Fruit fly (Drosophila melanogaster) whole organism: Measurements from ENCODE around the gene pix.

ENCODE experiments used
- CG8478 ChIP-seq: fragments of >200 bp; optimal IDR thresholded peaks from 2 replicates; lab custom pipeline; 2018; ENCODE audit warnings: inconsistent platforms
- Dll ChIP-seq: fragments of >200 bp; optimal IDR thresholded peaks from 2 replicates; lab custom pipeline; 2017
- EcR ChIP-seq, 2 experiments: fragments of >200 bp; optimal IDR thresholded peaks; 2 replicates each; lab custom pipeline; 2017; ENCODE audit warnings: missing biosample characterization in 2 of 2, missing genetic modification characterization in 2 of 2, missing genetic modification reagents in 2 of 2
- pan ChIP-seq: fragments of >200 bp; optimal IDR thresholded peaks from 2 replicates; lab custom pipeline; 2017
- psq ChIP-seq: fragments of >200 bp; optimal IDR thresholded peaks from 2 replicates; lab custom pipeline; 2017
- usp ChIP-seq: fragments of >200 bp; optimal IDR thresholded peaks from 2 replicates; lab custom pipeline; 2017; ENCODE audit warnings: missing biosample characterization, missing genetic modification characterization, mixed read lengths

pix gene

DNA sequence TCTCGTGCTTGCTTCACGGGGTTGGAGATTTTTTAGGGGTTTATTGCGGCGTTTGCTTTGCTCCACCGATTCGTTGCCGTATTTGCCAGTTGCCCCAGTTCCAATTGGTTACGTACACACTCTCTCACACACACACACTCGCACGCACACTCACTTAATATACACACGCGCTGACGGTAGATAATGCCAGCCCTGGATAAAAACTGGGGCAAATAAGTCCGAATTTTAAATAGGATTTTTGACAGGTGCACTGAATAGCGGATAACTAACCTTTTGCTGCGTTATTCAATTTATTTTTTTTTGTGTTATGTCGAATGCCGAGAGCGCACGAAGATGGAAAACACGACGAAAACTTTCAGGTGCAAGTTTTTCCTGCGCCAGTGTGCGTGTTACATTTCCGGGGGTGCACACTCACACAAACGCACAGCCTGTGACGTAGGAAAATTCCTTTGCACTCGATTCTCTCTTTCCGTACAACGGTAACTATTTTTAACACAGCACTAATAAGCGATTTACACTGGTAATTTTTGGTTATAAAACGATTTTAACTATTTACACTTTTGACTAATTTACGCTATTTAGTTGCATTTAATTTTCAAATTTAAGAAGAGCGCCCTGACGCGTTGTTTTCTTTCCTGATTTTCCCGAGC is 21.9 kb downstream of the pix start:
- TF ChIP-seq usp, result no peak
- TF ChIP-seq Dll (lab: Kevin White, UChicago), result no peak
- TF ChIP-seq EcR (GFP tag; optimal IDR thresholded peaks at IDR 0.05; lab: Kevin White, UChicago), result no peak
- no peak for TF ChIP-seq pan (lab: Kevin White, UChicago)
- TF ChIP-seq psq (lab: Kevin White, UChicago), result no peak
- TF ChIP-seq CG8478 (lab: Kevin White, UChicago), result no peak

DNA sequence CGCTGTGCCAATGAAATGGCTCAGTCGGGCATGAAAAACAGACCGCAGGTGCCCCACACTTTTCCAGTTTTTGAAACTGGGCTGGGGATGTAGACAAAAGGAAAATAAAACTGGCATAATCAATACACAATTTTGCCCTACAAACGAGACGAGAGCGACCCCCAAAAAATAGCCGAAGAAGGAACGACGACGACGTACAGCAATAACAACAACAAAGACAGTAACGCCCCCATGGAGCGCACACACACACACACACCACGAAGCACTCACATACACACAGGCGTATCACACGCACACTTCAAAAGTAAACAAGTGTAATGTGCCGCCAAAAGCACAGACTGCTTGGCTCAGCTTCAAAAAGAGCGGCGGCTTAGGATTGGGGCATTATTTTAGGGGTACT is 23.1 kb downstream of the pix start:
- TF ChIP-seq Dll (lab: Kevin White, UChicago) (no peak), psq (lab: Kevin White, UChicago) (no peak), usp (no peak), pan (lab: Kevin White, UChicago) (no peak)

DNA sequence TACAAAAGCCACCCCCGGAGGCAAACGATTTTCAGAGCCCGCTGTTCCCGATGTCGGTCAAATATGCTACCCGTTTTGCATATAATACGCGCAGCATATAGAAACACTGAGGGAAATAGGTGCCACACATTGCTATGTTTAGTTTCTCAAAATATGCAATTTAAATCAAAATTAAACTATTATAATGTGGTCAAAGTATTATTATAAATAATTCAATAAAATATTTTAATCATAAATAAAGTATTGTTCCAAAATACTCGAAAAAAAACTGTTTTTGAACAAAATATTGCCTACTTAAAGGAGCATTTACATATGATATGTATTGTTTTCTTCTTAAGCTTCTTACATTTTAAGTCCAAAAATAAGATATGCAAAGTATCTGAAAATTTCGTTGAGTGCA is 23.6 kb downstream of the pix start:
- TF ChIP-seq usp (no peak), Dll (lab: Kevin White, UChicago) (no peak), EcR (GFP tag; optimal IDR thresholded peaks at IDR 0.05; lab: Kevin White, UChicago) (no peak), psq (lab: Kevin White, UChicago) (no peak), pan (lab: Kevin White, UChicago) (no peak), CG8478 (lab: Kevin White, UChicago) (no peak)

DNA sequence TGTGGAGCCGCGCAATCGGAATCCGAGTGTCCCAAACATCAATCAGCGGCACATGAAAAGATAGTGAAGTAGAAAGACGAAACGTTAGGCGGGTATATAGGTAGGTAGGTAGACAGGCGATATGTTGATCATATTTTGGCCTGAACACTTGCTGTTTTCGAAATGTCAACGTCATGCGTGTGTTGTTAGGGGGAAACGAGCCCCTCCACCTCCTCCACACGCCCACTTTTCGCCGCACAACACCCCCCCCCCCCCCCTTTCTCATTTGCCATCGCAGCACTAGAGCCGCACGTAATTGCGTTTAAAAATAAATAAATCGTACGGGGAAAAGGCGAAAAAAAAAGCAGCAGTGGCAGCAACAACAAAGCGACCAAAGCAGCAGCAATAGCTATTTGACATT is 24.7 kb downstream of the pix start:
- TF ChIP-seq CG8478 (lab: Kevin White, UChicago), result no peak
- no peak for TF ChIP-seq Dll (lab: Kevin White, UChicago)
- TF ChIP-seq usp, result no peak
- TF ChIP-seq EcR (GFP tag; optimal IDR thresholded peaks at IDR 0.05; lab: Kevin White, UChicago), result no peak
- TF ChIP-seq pan (lab: Kevin White, UChicago), result no peak
- no peak for TF ChIP-seq psq (lab: Kevin White, UChicago)

DNA sequence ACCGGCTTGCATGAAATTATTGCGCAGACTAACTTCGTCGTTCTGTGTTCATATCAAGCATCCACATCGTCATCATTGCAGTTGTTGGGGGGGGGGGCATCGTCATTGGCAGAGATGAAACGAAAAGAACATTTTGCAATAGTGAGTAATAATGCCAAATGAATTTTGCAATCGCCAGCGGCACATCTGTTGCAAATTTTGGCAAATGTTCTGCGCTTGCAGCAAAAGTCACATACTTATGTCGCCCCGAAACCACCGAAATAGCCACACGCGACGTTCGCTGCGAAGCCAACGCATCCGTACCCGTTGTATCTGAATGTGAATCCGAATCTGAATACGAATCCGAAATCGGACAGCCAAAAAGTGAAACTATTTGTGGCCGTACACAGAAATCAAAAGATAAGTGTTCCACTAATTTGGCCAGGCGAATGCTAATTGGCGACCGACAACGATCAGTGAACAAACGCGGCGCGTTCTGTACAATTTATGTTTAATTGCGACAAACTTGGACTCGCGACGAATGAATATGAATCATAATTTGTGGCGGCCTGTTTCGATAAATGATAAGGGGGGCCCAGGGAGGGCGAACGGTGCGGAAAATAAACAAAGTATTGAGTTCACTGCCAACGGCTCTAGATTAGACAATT is 26.6 kb downstream of the pix start:
- no peak for TF ChIP-seq CG8478 (lab: Kevin White, UChicago)
- TF ChIP-seq usp, result no peak
- TF ChIP-seq EcR (GFP tag; optimal IDR thresholded peaks at IDR 0.05; lab: Kevin White, UChicago), result no peak
- no peak for TF ChIP-seq psq (lab: Kevin White, UChicago)
- no peak for TF ChIP-seq Dll (lab: Kevin White, UChicago)
- TF ChIP-seq pan (lab: Kevin White, UChicago), result no peak

DNA sequence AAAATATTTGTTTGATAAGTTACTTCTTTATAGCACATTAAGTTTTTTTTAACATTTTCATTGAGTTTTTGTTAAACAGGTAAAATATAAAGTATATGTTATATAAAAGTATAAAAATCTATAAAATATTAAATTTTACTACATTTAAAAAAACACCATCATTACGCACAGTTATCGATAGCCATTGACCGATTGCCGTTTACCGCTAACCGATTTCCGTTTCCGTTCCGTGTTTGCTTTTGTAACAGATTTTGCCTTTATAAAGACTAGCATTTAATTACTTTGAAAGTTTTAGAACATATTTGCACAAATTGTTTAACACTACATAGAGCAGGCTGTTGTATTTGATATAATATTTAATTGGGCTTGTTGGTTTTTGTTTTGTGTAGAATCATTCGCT is 34.9 kb downstream of the pix start:
- TF ChIP-seq psq (lab: Kevin White, UChicago), result no peak
- TF ChIP-seq Dll (lab: Kevin White, UChicago), result no peak
- TF ChIP-seq EcR (GFP tag; optimal IDR thresholded peaks at IDR 0.05; lab: Kevin White, UChicago), result no peak
- TF ChIP-seq usp, result no peak
- TF ChIP-seq pan (lab: Kevin White, UChicago), result no peak
- TF ChIP-seq CG8478 (lab: Kevin White, UChicago), result no peak

DNA sequence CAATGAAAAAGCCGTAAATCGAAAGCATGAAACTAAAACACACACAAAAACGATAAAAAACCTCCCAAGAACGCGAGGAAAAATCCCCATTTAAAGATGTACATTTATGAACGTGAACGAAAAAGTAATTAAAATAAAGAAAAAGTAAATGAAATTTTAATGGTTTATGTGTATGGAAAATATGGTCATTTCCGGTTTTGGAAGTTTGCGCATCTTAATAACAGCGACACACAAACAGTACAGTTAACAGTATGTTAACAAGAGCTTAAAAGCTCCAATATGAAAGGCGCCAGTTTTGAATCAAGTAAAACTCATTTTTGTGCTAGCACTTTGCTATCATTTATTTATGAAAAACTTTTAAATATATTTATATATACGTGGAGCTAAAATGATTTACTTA is 42.6 kb downstream of the pix start:
- TF ChIP-seq CG8478 (lab: Kevin White, UChicago) (no peak), EcR (GFP tag; optimal IDR thresholded peaks at IDR 0.05; lab: Kevin White, UChicago) (no peak), Dll (lab: Kevin White, UChicago) (no peak), pan (lab: Kevin White, UChicago) (no peak), psq (lab: Kevin White, UChicago) (no peak), usp (no peak)

DNA sequence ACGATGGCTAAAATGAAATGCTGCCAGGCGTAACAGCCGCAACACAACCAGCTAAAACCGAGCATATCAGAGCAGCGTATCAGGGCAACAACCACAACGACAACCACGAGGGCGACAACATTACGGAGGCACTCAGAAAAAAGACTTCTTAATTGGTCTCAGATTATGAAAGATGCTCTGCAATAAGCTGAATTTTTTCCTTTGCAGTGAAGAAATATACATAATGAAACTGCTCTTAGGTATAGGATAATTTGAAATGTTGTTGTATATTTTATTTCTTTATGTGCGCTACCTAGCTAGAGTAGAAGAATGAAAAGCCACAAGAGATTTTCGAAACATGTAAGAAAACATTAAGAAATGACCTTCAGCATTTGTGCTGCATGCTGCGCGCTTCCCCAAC is 45.0 kb downstream of the pix start:
- TF ChIP-seq CG8478 (lab: Kevin White, UChicago) (no peak), EcR (GFP tag; optimal IDR thresholded peaks at IDR 0.05; lab: Kevin White, UChicago) (no peak), psq (lab: Kevin White, UChicago) (no peak), usp (no peak)

DNA sequence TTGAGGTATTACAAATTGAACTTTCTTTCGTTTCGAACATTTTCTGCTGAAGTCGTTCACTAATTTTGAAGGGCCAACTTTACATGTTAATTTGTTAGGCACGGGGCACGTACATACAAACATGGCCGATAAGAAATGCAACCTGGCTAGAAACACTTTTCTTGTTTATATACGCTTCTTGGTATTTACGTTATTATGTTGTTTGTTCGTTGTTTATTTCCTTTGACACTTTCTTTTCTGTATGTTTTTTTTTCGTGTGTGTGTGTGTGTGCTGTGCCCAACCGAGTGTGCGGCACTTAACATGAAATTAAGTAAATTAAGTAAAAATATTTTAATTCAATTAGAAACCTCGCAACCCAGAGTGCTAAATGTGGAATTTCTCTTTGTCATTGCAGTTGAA is 48.9 kb downstream of the pix start:
- no peak for TF ChIP-seq EcR (GFP tag; optimal IDR thresholded peaks at IDR 0.05; lab: Kevin White, UChicago)
- TF ChIP-seq Dll (lab: Kevin White, UChicago), result no peak
- TF ChIP-seq psq (lab: Kevin White, UChicago), result no peak
- TF ChIP-seq pan (lab: Kevin White, UChicago), result no peak
- TF ChIP-seq CG8478 (lab: Kevin White, UChicago), result no peak
- no peak for TF ChIP-seq usp

DNA sequence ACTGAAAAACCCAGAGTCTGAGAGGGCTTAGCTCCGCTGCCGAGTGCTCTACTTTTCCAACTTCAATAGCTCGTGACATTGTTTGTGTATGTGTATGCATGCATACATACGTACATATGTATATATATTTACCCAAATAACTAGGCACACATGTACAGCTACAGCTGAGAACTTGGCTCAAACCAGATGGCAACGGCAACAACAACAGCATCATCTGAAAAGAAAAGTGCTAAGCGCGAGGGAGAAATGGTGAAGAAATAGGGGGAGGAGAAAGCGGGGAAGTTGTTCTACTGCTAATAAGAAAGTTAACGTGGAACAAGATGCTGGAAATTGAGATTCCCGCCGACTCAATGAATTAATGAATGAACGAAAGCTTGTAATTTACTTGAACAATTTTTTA is 49.6 kb downstream of the pix start:
- TF ChIP-seq pan (lab: Kevin White, UChicago), result no peak
- TF ChIP-seq CG8478 (lab: Kevin White, UChicago), result no peak
- no peak for TF ChIP-seq EcR (GFP tag; optimal IDR thresholded peaks at IDR 0.05; lab: Kevin White, UChicago)
- no peak for TF ChIP-seq psq (lab: Kevin White, UChicago)
- no peak for TF ChIP-seq Dll (lab: Kevin White, UChicago)
- no peak for TF ChIP-seq usp

DNA sequence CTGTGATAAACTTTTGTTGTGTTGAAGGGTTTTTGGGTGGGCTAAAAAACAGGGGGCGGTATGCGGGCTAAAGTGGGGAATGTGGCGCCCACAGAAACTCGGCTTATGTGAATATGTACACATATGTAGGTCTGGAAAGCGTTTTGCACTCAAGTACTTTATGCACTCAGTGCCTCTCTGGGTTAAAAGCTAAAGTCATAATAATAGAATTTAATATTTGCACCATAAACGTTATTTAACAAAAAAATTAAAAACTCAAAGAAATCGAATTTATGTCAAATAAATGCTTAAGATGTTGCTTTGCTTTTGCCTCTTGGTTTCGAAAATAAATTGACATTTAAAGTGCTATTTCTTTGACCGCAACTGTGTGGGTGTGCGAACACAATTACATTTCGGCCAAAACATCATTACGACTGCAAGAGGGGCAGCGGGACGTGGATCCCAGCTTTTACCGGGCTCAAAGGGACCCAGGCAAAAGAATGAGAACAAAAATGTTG is 50.1 kb downstream of the pix start:
- no peak for TF ChIP-seq CG8478 (lab: Kevin White, UChicago)
- TF ChIP-seq pan (lab: Kevin White, UChicago), result no peak
- no peak for TF ChIP-seq psq (lab: Kevin White, UChicago)
- no peak for TF ChIP-seq usp
- no peak for TF ChIP-seq EcR (GFP tag; optimal IDR thresholded peaks at IDR 0.05; lab: Kevin White, UChicago)
- TF ChIP-seq Dll (lab: Kevin White, UChicago), result no peak
